Fruit fly (Drosophila melanogaster) whole organism, embryonic: Measurements from ENCODE around the gene gro.

Experiments
- Ada2b ChIP-seq: fragments of 200-800 bp; sonication (Bioruptor generic); IDR thresholded peaks from 2 replicates; pipeline ENCODE4 v1.3.6; 2022; ENCODE audit warnings: missing biosample characterization, missing genetic modification characterization
- Aef1 ChIP-seq: fragments of 200-800 bp; sonication (Bioruptor generic); IDR thresholded peaks from 3 replicates; pipeline ENCODE4 v1.3.6; 2022; ENCODE audit warnings: missing biosample characterization, missing genetic modification characterization
- CG12744 ChIP-seq: fragments of 200-800 bp; sonication (Bioruptor generic); optimal IDR thresholded peaks from 2 replicates; lab custom pipeline; 2016; ENCODE audit warnings: missing biosample characterization, missing genetic modification characterization
- CG18599 ChIP-seq: fragments of 200-800 bp; sonication (Bioruptor generic); optimal IDR thresholded peaks from 3 replicates; lab custom pipeline; 2017; ENCODE audit warnings: missing biosample characterization, missing genetic modification characterization, mild to moderate bottlenecking, moderate library complexity, missing genetic modification reagents
- CG18764 ChIP-seq: fragments of 200-800 bp; sonication (Bioruptor generic); optimal IDR thresholded peaks from 3 replicates; lab custom pipeline; 2016; ENCODE audit warnings: missing biosample characterization, missing genetic modification characterization
- CG2889 ChIP-seq: fragments of 200-800 bp; sonication (Bioruptor generic); IDR thresholded peaks from 3 replicates; pipeline ENCODE4 v1.3.6; 2022; ENCODE audit warnings: missing biosample characterization, missing genetic modification characterization
- CG31224 ChIP-seq: fragments of 200-800 bp; sonication (Bioruptor generic); IDR thresholded peaks from 2 replicates; pipeline ENCODE4 v1.3.6; 2022; ENCODE audit warnings: missing biosample characterization, missing genetic modification characterization
- CG34224 ChIP-seq: fragments of 200-800 bp; sonication (Bioruptor generic); IDR thresholded peaks from 3 replicates; pipeline ENCODE4 v1.3.6; 2022; ENCODE audit warnings: missing biosample characterization, missing genetic modification characterization; ENCODE audit not compliant: partially characterized antibody
- CG3726 ChIP-seq: fragments of 200-800 bp; sonication (Bioruptor generic); IDR thresholded peaks from 3 replicates; pipeline ENCODE4, ENCODE4 v1.3.6; 2022; ENCODE audit warnings: missing biosample characterization, missing genetic modification characterization
- CG4282 ChIP-seq: fragments of 200-800 bp; sonication (Bioruptor generic); optimal IDR thresholded peaks from 2 replicates; lab custom pipeline; 2016; ENCODE audit warnings: missing biosample characterization, missing genetic modification characterization
- CG4360 ChIP-seq: fragments of 200-800 bp; sonication (Bioruptor generic); IDR thresholded peaks from 2 replicates; pipeline ENCODE4 v1.3.6; 2022; ENCODE audit warnings: missing biosample characterization, missing genetic modification characterization
- CG6254 ChIP-seq: fragments of 200-800 bp; sonication (Bioruptor generic); optimal IDR thresholded peaks from 3 replicates; lab custom pipeline; 2017; ENCODE audit warnings: mild to moderate bottlenecking, missing biosample characterization, missing genetic modification reagents, missing genetic modification characterization
- CG6654 ChIP-seq: fragments of 200-800 bp; sonication (Bioruptor generic); optimal IDR thresholded peaks from 2 replicates; lab custom pipeline; 2017; ENCODE audit warnings: missing biosample characterization, mild to moderate bottlenecking, missing genetic modification characterization
- CG7372 ChIP-seq: fragments of 200-800 bp; sonication (Bioruptor generic); IDR thresholded peaks from 2 replicates; pipeline ENCODE4 v1.3.6; 2022; ENCODE audit warnings: missing biosample characterization, missing genetic modification characterization
- Doc2 ChIP-seq: fragments of 200-800 bp; sonication (Bioruptor generic); IDR thresholded peaks from 2 replicates; pipeline ENCODE4 v1.3.6; 2022; ENCODE audit warnings: missing biosample characterization, missing genetic modification characterization
- Fer2 ChIP-seq: fragments of 200-800 bp; sonication (Bioruptor generic); optimal IDR thresholded peaks from 2 replicates; lab custom pipeline; 2018; ENCODE audit warnings: missing biosample characterization, mild to moderate bottlenecking, missing genetic modification characterization, moderate library complexity
- H15 ChIP-seq: fragments of 200-800 bp; sonication (Bioruptor generic); IDR thresholded peaks from 3 replicates; pipeline ENCODE4 v1.3.6; 2022; ENCODE audit warnings: missing biosample characterization, missing genetic modification characterization
- Hmx ChIP-seq: fragments of 200-800 bp; sonication (Bioruptor generic); optimal IDR thresholded peaks from 2 replicates; lab custom pipeline; 2016; ENCODE audit warnings: missing biosample characterization, missing genetic modification characterization
- Med ChIP-seq: fragments of 200-800 bp; sonication (Bioruptor generic); peaks from one replicate; lab custom pipeline; 2016; ENCODE audit warnings: missing biosample characterization, missing genetic modification characterization, mild to moderate bottlenecking, inconsistent platforms, moderate library complexity
- NFAT ChIP-seq: fragments of 200-800 bp; sonication (Bioruptor generic); IDR thresholded peaks from 2 replicates; pipeline ENCODE4 v1.3.6; 2022; ENCODE audit warnings: missing biosample characterization, missing genetic modification characterization
- Neu2 ChIP-seq: fragments of 200-800 bp; sonication (Bioruptor generic); optimal IDR thresholded peaks from 3 replicates; lab custom pipeline; 2016; ENCODE audit warnings: missing biosample characterization, missing genetic modification characterization, borderline replicate concordance
- Nf-YB ChIP-seq: fragments of 200-800 bp; sonication (Bioruptor generic); optimal IDR thresholded peaks from 3 replicates; lab custom pipeline; 2019; ENCODE audit warnings: missing biosample characterization, mild to moderate bottlenecking, missing genetic modification characterization, moderate library complexity
- Opbp ChIP-seq: fragments of 200-800 bp; sonication (Bioruptor generic); IDR thresholded peaks from 3 replicates; pipeline ENCODE4 v1.3.6; 2022; ENCODE audit warnings: missing biosample characterization, missing genetic modification characterization; ENCODE audit not compliant: partially characterized antibody
- Side ChIP-seq: fragments of 200-800 bp; sonication (Bioruptor generic); optimal IDR thresholded peaks from 2 replicates; lab custom pipeline; 2016; ENCODE audit warnings: missing biosample characterization, missing genetic modification characterization
- Sox102F ChIP-seq: fragments of 200-800 bp; sonication (Bioruptor generic); optimal IDR thresholded peaks from 2 replicates; lab custom pipeline; 2018; ENCODE audit warnings: missing biosample characterization, mild to moderate bottlenecking, missing genetic modification characterization, moderate library complexity
- Trl ChIP-seq, 3 experiments: fragments of >200 bp in 2 of 3; fragments of 200-800 bp in 1 of 3; sonication (Bioruptor generic) in 1 of 3; optimal IDR thresholded peaks; 2 replicates in 1 of 3; 3 replicates in 2 of 3; lab custom pipeline; 2016 to 2017; ENCODE audit warnings: missing biosample characterization in 1 of 3, missing genetic modification characterization in 1 of 3
- abd-A ChIP-seq: fragments of 200-800 bp; sonication (Bioruptor generic); optimal IDR thresholded peaks from 3 replicates; lab custom pipeline; 2019; ENCODE audit warnings: missing biosample characterization, mild to moderate bottlenecking, missing genetic modification characterization, moderate library complexity
- chinmo ChIP-seq: fragments of 200-800 bp; sonication (Bioruptor generic); IDR thresholded peaks from 4 replicates; pipeline ENCODE4 v1.3.6; 2022; ENCODE audit warnings: missing biosample characterization, missing genetic modification characterization; ENCODE audit not compliant: partially characterized antibody
- chm ChIP-seq: fragments of 200-800 bp; sonication (Bioruptor generic); IDR thresholded peaks from 2 replicates; pipeline ENCODE4 v1.3.6; 2022; ENCODE audit warnings: missing biosample characterization, missing genetic modification characterization
- ci ChIP-seq: fragments of 200-800 bp; sonication (Bioruptor generic); IDR thresholded peaks from 3 replicates; pipeline ENCODE4 v1.3.6; 2022; ENCODE audit warnings: missing biosample characterization, missing genetic modification characterization
- crol ChIP-seq: fragments of 200-800 bp; sonication (Bioruptor generic); IDR thresholded peaks from 2 replicates; pipeline ENCODE4 v1.3.6; 2022; ENCODE audit warnings: missing biosample characterization, missing genetic modification characterization
- da ChIP-seq: fragments of 200-800 bp; sonication (Bioruptor generic); optimal IDR thresholded peaks from 2 replicates; lab custom pipeline; 2016; ENCODE audit warnings: missing biosample characterization, missing genetic modification characterization
- dmrt99B ChIP-seq: fragments of 200-800 bp; sonication (Bioruptor generic); optimal IDR thresholded peaks from 2 replicates; lab custom pipeline; 2018; ENCODE audit warnings: missing biosample characterization, mild to moderate bottlenecking, missing genetic modification characterization, moderate library complexity
- emc ChIP-seq: fragments of 200-800 bp; sonication (Bioruptor generic); optimal IDR thresholded peaks from 2 replicates; lab custom pipeline; 2016; ENCODE audit warnings: missing biosample characterization, missing genetic modification characterization
- en ChIP-seq: fragments of 200-800 bp; sonication (Bioruptor generic); optimal IDR thresholded peaks from 2 replicates; lab custom pipeline; 2016; ENCODE audit warnings: missing biosample characterization, missing genetic modification characterization
- eyg ChIP-seq: fragments of 200-800 bp; sonication (Bioruptor generic); optimal IDR thresholded peaks from 3 replicates; lab custom pipeline; 2016; ENCODE audit warnings: missing biosample characterization, missing genetic modification characterization
- gsb ChIP-seq: fragments of 200-800 bp; sonication (Bioruptor generic); IDR thresholded peaks from 2 replicates; pipeline ENCODE4 v1.3.6; 2022; ENCODE audit warnings: missing biosample characterization, missing genetic modification characterization
- jumu ChIP-seq: fragments of 200-800 bp; sonication (Bioruptor generic); optimal IDR thresholded peaks from 3 replicates; lab custom pipeline; 2016; ENCODE audit warnings: missing biosample characterization, missing genetic modification characterization
- lov ChIP-seq, 2 experiments: fragments of 200-800 bp in 1 of 2; fragments of >200 bp in 1 of 2; sonication (Bioruptor generic) in 1 of 2; IDR thresholded peaks in 1 of 2; optimal IDR thresholded peaks in 1 of 2; 2 replicates in 1 of 2; 3 replicates in 1 of 2; pipeline versions ENCODE4 v1.3.6 to Lab custom; 2017 to 2022; ENCODE audit warnings: missing biosample characterization in 1 of 2, missing genetic modification characterization in 1 of 2
- mirr ChIP-seq: fragments of 200-800 bp; sonication (Bioruptor generic); optimal IDR thresholded peaks from 3 replicates; lab custom pipeline; 2018; ENCODE audit warnings: missing biosample characterization, mild to moderate bottlenecking, missing genetic modification characterization
- odd ChIP-seq: fragments of 200-800 bp; sonication (Bioruptor generic); optimal IDR thresholded peaks from 2 replicates; lab custom pipeline; 2017; ENCODE audit warnings: missing biosample characterization, mild to moderate bottlenecking, missing genetic modification characterization
- peb ChIP-seq: fragments of 200-800 bp; sonication (Bioruptor generic); IDR thresholded peaks from 2 replicates; pipeline ENCODE4 v1.3.6; 2022; ENCODE audit warnings: missing biosample characterization, missing genetic modification characterization
- pita ChIP-seq: fragments of 200-800 bp; sonication (Bioruptor generic); optimal IDR thresholded peaks from 2 replicates; lab custom pipeline; 2017; ENCODE audit warnings: missing biosample characterization, mild to moderate bottlenecking, missing genetic modification characterization
- run ChIP-seq: fragments of 200-800 bp; sonication (Bioruptor generic); optimal IDR thresholded peaks from 3 replicates; lab custom pipeline; 2018; ENCODE audit warnings: missing biosample characterization, mild to moderate bottlenecking, missing genetic modification characterization
- sc ChIP-seq, 3 experiments: fragments of >200 bp in 2 of 3; fragments of 200-800 bp in 1 of 3; sonication (Bioruptor generic) in 1 of 3; optimal IDR thresholded peaks; 2 replicates in 2 of 3; 3 replicates in 1 of 3; lab custom pipeline; 2017; ENCODE audit warnings: mild to moderate bottlenecking in 1 of 3, missing biosample characterization in 1 of 3, missing genetic modification characterization in 1 of 3, missing genetic modification reagents in 1 of 3
- schlank ChIP-seq: fragments of 200-800 bp; sonication (Bioruptor generic); optimal IDR thresholded peaks from 2 replicates; lab custom pipeline; 2018; ENCODE audit warnings: missing biosample characterization, mild to moderate bottlenecking, missing genetic modification characterization

gro gene

DNA sequence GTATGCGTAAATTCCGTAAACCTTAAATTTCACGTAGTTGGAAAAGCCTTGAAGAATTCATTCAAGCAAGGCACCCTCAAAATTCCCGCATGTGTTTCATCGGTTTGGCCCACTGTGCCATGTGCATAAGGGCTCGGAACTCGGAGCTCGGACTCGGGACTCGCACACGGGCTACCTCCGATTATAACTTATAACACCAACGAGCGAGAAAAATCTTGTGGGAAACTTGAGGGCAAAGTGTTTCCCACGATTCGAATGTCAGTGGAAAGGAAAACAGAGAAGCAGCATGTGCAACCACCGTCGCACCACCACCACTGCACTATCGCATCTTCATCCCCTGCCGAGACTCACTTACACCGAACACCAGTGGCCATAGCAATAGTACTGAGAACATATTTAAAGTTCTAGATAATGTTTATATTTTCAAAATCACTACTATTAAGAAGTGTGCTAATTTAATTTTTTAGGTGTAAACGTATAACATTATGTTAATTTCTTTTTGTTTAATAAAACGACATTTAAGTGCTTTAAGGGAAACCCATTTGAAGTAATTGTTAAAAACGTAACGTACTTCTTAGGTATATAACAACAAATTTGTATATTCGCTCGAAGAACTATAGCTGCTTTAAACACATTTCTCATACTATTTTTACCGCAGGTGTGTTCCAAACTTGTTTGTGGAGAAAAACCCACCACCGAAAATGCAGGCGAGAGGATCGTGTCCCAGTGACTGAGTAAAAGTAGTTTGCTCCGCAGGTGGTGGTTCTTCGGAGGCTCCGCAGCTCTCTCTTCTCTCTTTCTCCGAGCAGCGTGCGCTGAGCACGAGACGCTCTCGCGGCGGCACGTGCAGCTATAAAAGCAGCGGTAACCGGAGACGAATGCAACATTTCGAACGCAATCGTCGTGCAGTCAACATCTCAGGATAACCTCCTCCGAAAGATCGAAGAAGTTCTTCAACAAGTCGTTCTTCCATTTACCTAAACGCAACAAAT, 5.1 kb upstream of the gro start (continued):
- TF ChIP-seq Ada2b (no peak; the same call in 1 of the 2 replicates), Trl (optimal IDR thresholded peaks at IDR 0.05; lab: Kevin White, UChicago) (peak; percentile 0 to 97), Trl (GFP tag; optimal IDR thresholded peaks at IDR 0.05; lab: Kevin White, UChicago) (peak; percentile 23), Side (GFP tag; lab: Kevin White, UChicago) (peak; percentile 71), CG2889 (GFP tag; lab: Robert Waterston, UW) (no peak), Aef1 (GFP tag; lab: Robert Waterston, UW) (0 out of 3 replicates have a peak, but pooled peaks have one; percentile 22), pita (GFP tag; lab: Kevin White, UChicago) (no peak), Neu2 (peak; percentile 56), eyg (GFP tag; lab: Kevin White, UChicago) (no peak), Doc2 (GFP tag; lab: Robert Waterston, UW) (no peak), Fer2 (tag; lab: Kevin White, UChicago) (peak; percentile 45), jumu (peak; percentile 63), sc (optimal IDR thresholded peaks at IDR 0.05; lab: Kevin White, UChicago) (no peak), sc (GFP tag; optimal IDR thresholded peaks at IDR 0.05; lab: Kevin White, UChicago) (peak; percentile 93), crol (GFP tag; lab: Robert Waterston, UW) (no peak), ci (GFP tag; lab: Robert Waterston, UW) (peak; percentile 57; the same call in 2 of the 3 replicates), dmrt99B (tag; lab: Kevin White, UChicago) (peak; percentile 93), CG18599 (GFP tag; lab: Kevin White, UChicago) (peak; percentile 78), Hmx (GFP tag; lab: Kevin White, UChicago) (no peak), CG18764 (GFP tag; lab: Kevin White, UChicago) (peak; percentile 61), CG3726 (no peak), da (GFP tag; lab: Kevin White, UChicago) (peak; percentile 22), CG6654 (GFP tag; lab: Kevin White, UChicago) (peak; percentile 68), CG4282 (peak; percentile 80), peb (GFP tag; lab: Robert Waterston, UW) (peak; percentile 61), Nf-YB (peak; percentile 87), CG6254 (GFP tag; lab: Kevin White, UChicago) (peak; percentile 95), NFAT (GFP tag; lab: Robert Waterston, UW) (no peak), Sox102F (GFP tag; lab: Kevin White, UChicago) (peak; percentile 87), lov (optimal IDR thresholded peaks at IDR 0.05; lab: Kevin White, UChicago) (no peak), lov (GFP tag; IDR thresholded peaks at IDR 0.05; lab: Robert Waterston, UW) (peak; percentile 36; the same call in 2 of the 3 replicates), CG4360 (peak; percentile 38; the same call in 1 of the 2 replicates), odd (GFP tag; lab: Kevin White, UChicago) (peak; percentile 87), CG31224 (GFP tag; lab: Robert Waterston, UW) (no peak), chm (GFP tag; lab: Robert Waterston, UW) (peak; percentile 31; the same call in 1 of the 2 replicates), CG7372 (GFP tag; lab: Robert Waterston, UW) (0 out of 2 replicates have a peak, but pooled peaks have one; percentile 13), run (peak; percentile 61), abd-A (tag; lab: Kevin White, UChicago) (peak; percentile 11), CG34224 (GFP tag; lab: Robert Waterston, UW) (no peak), en (GFP tag; lab: Kevin White, UChicago) (peak; percentile 82), gsb (GFP tag; lab: Robert Waterston, UW) (no peak), Med (GFP tag; lab: Kevin White, UChicago) (peak; percentile 76), emc (GFP tag; lab: Kevin White, UChicago) (no peak), CG12744 (GFP tag; lab: Kevin White, UChicago) (peak; percentile 49), schlank (tag; lab: Kevin White, UChicago) (no peak), H15 (GFP tag; lab: Robert Waterston, UW) (no peak), chinmo (GFP tag; lab: Robert Waterston, UW) (no peak), Opbp (GFP tag; lab: Robert Waterston, UW) (0 out of 3 replicates have a peak, but pooled peaks have one; percentile 27), mirr (no peak)
